Worm (Caenorhabditis elegans) whole organism, young adult: ENCODE measurements around the gene srw-19.

Source experiments
- B0019.2 ChIP-seq: fragments of 200-800 bp; sonication (Bioruptor generic); conservative IDR thresholded peaks from 2 replicates; pipeline ENCODE4 v1.3.6; 2022; ENCODE audit warnings: missing genetic modification reagents, missing genetic modification characterization, missing compliant biosample characterization
- B0035.1 ChIP-seq: sonication (generic microtip); optimal IDR thresholded peaks from 2 replicates; lab custom pipeline; 2016; ENCODE audit warnings: missing genetic modification characterization, mild to moderate bottlenecking, missing compliant biosample characterization, missing genotype, missing genetic modification reagents
- B0261.1 ChIP-seq: sonication (generic microtip); optimal IDR thresholded peaks from 2 replicates; lab custom pipeline; 2016; ENCODE audit warnings: mild to moderate bottlenecking, missing genetic modification characterization, moderate library complexity, missing compliant biosample characterization
- F23B12.7 ChIP-seq: sonication (generic microtip); optimal IDR thresholded peaks from 2 replicates; lab custom pipeline; 2017; ENCODE audit warnings: missing genetic modification characterization, mild to moderate bottlenecking, missing compliant biosample characterization, antibody characterized with exemption, moderate library complexity; ENCODE audit not compliant: insufficient read depth
- F33H1.4 ChIP-seq: fragments of 200-800 bp; sonication (Bioruptor generic); IDR thresholded peaks from 2 replicates; pipeline ENCODE4 v1.3.6; 2022; ENCODE audit warnings: missing genetic modification reagents, missing genetic modification characterization, missing compliant biosample characterization
- F37B4.10 ChIP-seq: fragments of 200-800 bp; sonication (Bioruptor generic); IDR thresholded peaks from 2 replicates; pipeline ENCODE4 v1.3.6; 2022; ENCODE audit warnings: missing genetic modification characterization, missing compliant biosample characterization
- F49E8.2 ChIP-seq: sonication (generic microtip); optimal IDR thresholded peaks from 3 replicates; lab custom pipeline; 2017; ENCODE audit warnings: missing genetic modification characterization, mild to moderate bottlenecking, missing compliant biosample characterization, antibody characterized with exemption, moderate library complexity; ENCODE audit not compliant: insufficient read depth
- Y53G8AR.9 ChIP-seq: fragments of 200-800 bp; sonication (Bioruptor generic); conservative IDR thresholded peaks from 2 replicates; pipeline ENCODE4 v1.3.6; 2022; ENCODE audit warnings: missing genetic modification reagents, missing genetic modification characterization, missing compliant biosample characterization
- Y79H2A.3 ChIP-seq: fragments of 200-800 bp; sonication (Bioruptor generic); conservative IDR thresholded peaks from 2 replicates; pipeline ENCODE4 v1.3.6; 2022; ENCODE audit warnings: missing genetic modification reagents, missing genetic modification characterization, missing compliant biosample characterization
- ZK185.1 ChIP-seq: sonication (generic microtip); optimal IDR thresholded peaks from 2 replicates; lab custom pipeline; 2016; ENCODE audit warnings: mild to moderate bottlenecking, missing genetic modification characterization, missing compliant biosample characterization; ENCODE audit not compliant: poor library complexity, severe bottlenecking
- ama-1 ChIP-seq, 3 experiments: fragments of 150-350 bp in 1 of 3; sonication (generic microtip) in 2 of 3; optimal IDR thresholded peaks; 2 replicates each; lab custom pipeline; 2014 to 2018; ENCODE audit warnings: missing biosample characterization in 2 of 3, missing genetic modification characterization in 2 of 3, missing genetic modification reagents in 2 of 3
- attf-6 ChIP-seq: fragments of 200-800 bp; sonication (Bioruptor generic); IDR thresholded peaks from 2 replicates; pipeline ENCODE4 v1.3.6; 2022; ENCODE audit warnings: missing genetic modification reagents, missing genetic modification characterization, missing compliant biosample characterization
- cebp-2 ChIP-seq: fragments of 200-800 bp; sonication (Bioruptor generic); IDR thresholded peaks from 2 replicates; pipeline ENCODE4 v1.3.6; 2022; ENCODE audit warnings: missing genetic modification characterization, missing compliant biosample characterization
- ceh-27 ChIP-seq: fragments of 200-800 bp; sonication (Bioruptor generic); optimal IDR thresholded peaks from 2 replicates; lab custom pipeline; 2018; ENCODE audit warnings: mild to moderate bottlenecking, missing genetic modification characterization, moderate library complexity, missing compliant biosample characterization
- die-1 ChIP-seq: sonication (generic microtip); optimal IDR thresholded peaks from 2 replicates; lab custom pipeline; 2016; ENCODE audit warnings: missing genotype, mild to moderate bottlenecking, missing genetic modification characterization, missing compliant biosample characterization
- dpl-1 ChIP-seq: fragments of 150-350 bp; optimal IDR thresholded peaks from 2 replicates; lab custom pipeline; 2014; ENCODE audit warnings: missing biosample characterization, missing genetic modification reagents, missing genetic modification characterization
- efl-1 ChIP-seq: fragments of 150-350 bp; optimal IDR thresholded peaks from 2 replicates; lab custom pipeline; 2014; ENCODE audit warnings: missing biosample characterization, missing genetic modification reagents, missing genetic modification characterization
- egl-44 ChIP-seq: fragments of 200-800 bp; sonication (Bioruptor generic); IDR thresholded peaks from 2 replicates; pipeline ENCODE4 v1.3.6; 2022; ENCODE audit warnings: missing genetic modification reagents, missing genetic modification characterization, missing compliant biosample characterization
- ekl-4 ChIP-seq: fragments of 200-800 bp; sonication (Bioruptor generic); IDR thresholded peaks from 2 replicates; pipeline ENCODE4 v1.3.6; 2022; ENCODE audit warnings: missing genetic modification reagents, missing genetic modification characterization, missing compliant biosample characterization
- hlh-12 ChIP-seq: sonication (generic microtip); optimal IDR thresholded peaks from 2 replicates; lab custom pipeline; 2016; ENCODE audit warnings: missing genetic modification characterization, missing compliant biosample characterization
- lag-1 ChIP-seq: fragments of 200-800 bp; sonication (Bioruptor generic); IDR thresholded peaks from 2 replicates; pipeline ENCODE4 v1.3.6; 2022; ENCODE audit warnings: missing genetic modification reagents, missing genetic modification characterization, missing compliant biosample characterization
- lsl-1 ChIP-seq: fragments of 200-800 bp; sonication (Bioruptor generic); optimal IDR thresholded peaks from 2 replicates; lab custom pipeline; 2018; ENCODE audit warnings: mild to moderate bottlenecking, missing genetic modification characterization, moderate library complexity, missing compliant biosample characterization
- lsy-27 ChIP-seq: sonication (generic microtip); optimal IDR thresholded peaks from 2 replicates; lab custom pipeline; 2017; ENCODE audit warnings: missing genetic modification characterization, mild to moderate bottlenecking, missing compliant biosample characterization, antibody characterized with exemption, missing genotype, borderline replicate concordance; ENCODE audit not compliant: insufficient read depth
- madf-8 ChIP-seq: fragments of 200-800 bp; sonication (Bioruptor generic); conservative IDR thresholded peaks from 2 replicates; pipeline ENCODE4 v1.3.6; 2022; ENCODE audit warnings: missing genetic modification reagents, missing genetic modification characterization, missing compliant biosample characterization
- nfya-1 ChIP-seq: sonication (generic microtip); optimal IDR thresholded peaks from 2 replicates; lab custom pipeline; 2017; ENCODE audit warnings: antibody characterized with exemption, missing compliant biosample characterization, missing genetic modification characterization, borderline replicate concordance; ENCODE audit not compliant: insufficient read depth
- nfya-2 ChIP-seq: fragments of 200-800 bp; sonication (Bioruptor generic); IDR thresholded peaks from 2 replicates; pipeline ENCODE4 v1.3.6; 2022; ENCODE audit warnings: missing genetic modification reagents, missing genetic modification characterization, missing compliant biosample characterization
- nhr-90 ChIP-seq: sonication (generic microtip); optimal IDR thresholded peaks from 2 replicates; lab custom pipeline; 2016; ENCODE audit warnings: missing genotype, mild to moderate bottlenecking, missing genetic modification characterization, missing compliant biosample characterization
- repo-1 ChIP-seq: sonication (generic microtip); optimal IDR thresholded peaks from 2 replicates; lab custom pipeline; 2017; ENCODE audit warnings: mild to moderate bottlenecking, missing genetic modification characterization, missing compliant biosample characterization
- snpc-1.1 ChIP-seq: sonication (generic microtip); optimal IDR thresholded peaks from 2 replicates; lab custom pipeline; 2017; ENCODE audit warnings: missing genetic modification characterization, mild to moderate bottlenecking, missing compliant biosample characterization, antibody characterized with exemption, moderate library complexity, missing genotype, missing genetic modification reagents; ENCODE audit not compliant: insufficient read depth
- snpc-1.3 ChIP-seq: sonication (generic microtip); optimal IDR thresholded peaks from 2 replicates; lab custom pipeline; 2017; ENCODE audit warnings: missing genetic modification characterization, mild to moderate bottlenecking, missing compliant biosample characterization, antibody characterized with exemption, moderate library complexity, missing genotype, missing genetic modification reagents; ENCODE audit not compliant: insufficient read depth
- snpc-4 ChIP-seq, 5 experiments: fragments of 150-350 bp in 1 of 5; sonication (generic microtip) in 4 of 5; optimal IDR thresholded peaks; 2 replicates each; lab custom pipeline; 2014 to 2018; ENCODE audit warnings: missing genetic modification characterization in 5 of 5, missing biosample characterization in 3 of 5, antibody characterized with exemption in 2 of 5, mild to moderate bottlenecking in 2 of 5, missing compliant biosample characterization in 2 of 5, missing genotype in 2 of 5, moderate library complexity in 2 of 5, missing genetic modification reagents in 1 of 5
- tbx-9 ChIP-seq: sonication (generic microtip); optimal IDR thresholded peaks from 2 replicates; lab custom pipeline; 2016; ENCODE audit warnings: borderline replicate concordance, missing genetic modification characterization, inconsistent platforms, missing compliant biosample characterization
- tlf-1 ChIP-seq: fragments of 200-800 bp; sonication (Bioruptor generic); optimal IDR thresholded peaks from 2 replicates; lab custom pipeline; 2018; ENCODE audit warnings: mild to moderate bottlenecking, missing genetic modification characterization, missing compliant biosample characterization
- xnd-1 ChIP-seq: sonication (generic microtip); optimal IDR thresholded peaks from 2 replicates; lab custom pipeline; 2016; ENCODE audit warnings: missing genotype, missing genetic modification reagents, missing genetic modification characterization, missing compliant biosample characterization
- zfh-2 ChIP-seq: fragments of 200-800 bp; sonication (Bioruptor generic); conservative IDR thresholded peaks from 2 replicates; pipeline ENCODE4 v1.3.6; 2022; ENCODE audit warnings: missing genetic modification reagents, missing genetic modification characterization, missing compliant biosample characterization
- ztf-18 ChIP-seq: sonication (generic microtip); optimal IDR thresholded peaks from 2 replicates; lab custom pipeline; 2016; ENCODE audit warnings: missing genotype, mild to moderate bottlenecking, missing genetic modification characterization, missing compliant biosample characterization
- ztf-26 ChIP-seq: sonication (generic microtip); optimal IDR thresholded peaks from 2 replicates; lab custom pipeline; 2017; ENCODE audit warnings: missing genetic modification characterization, missing compliant biosample characterization

The srw-19 gene

DNA sequence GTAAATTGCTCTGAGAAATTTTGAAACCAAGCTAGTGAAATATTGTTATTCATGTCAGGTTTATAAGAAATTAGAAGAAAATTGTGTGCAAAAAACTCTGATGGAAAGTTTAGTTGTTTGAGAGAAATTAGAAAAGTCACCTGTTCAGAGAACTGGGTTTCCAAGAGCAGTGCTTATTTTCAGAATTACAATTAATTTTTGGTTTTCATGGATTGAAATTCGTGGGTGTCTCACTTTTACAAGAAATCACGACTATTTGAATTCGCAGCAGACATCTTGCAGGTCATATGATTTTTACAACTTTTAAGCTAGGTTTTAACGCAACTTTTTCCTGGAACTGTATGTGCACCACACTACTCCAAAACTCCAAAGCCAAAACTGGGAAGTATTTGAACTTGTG, 27.8 kb upstream of the srw-19 start, which contains the start of gene srz-10:
srz-10 (minus strand) TSS at position 88 of the 400 bp plus-strand sequence.
- TF ChIP-seq egl-44: no peak
- no peak for TF ChIP-seq B0019.2
- no peak for TF ChIP-seq F33H1.4
- TF ChIP-seq efl-1 (GFP tag; lab: Kevin White, UChicago): no peak
- TF ChIP-seq ceh-27: no peak
- no peak for TF ChIP-seq lsl-1
- TF ChIP-seq lsy-27 (tag; lab: Kevin White, UChicago): no peak
- no peak for TF ChIP-seq cebp-2
- no peak for TF ChIP-seq die-1 (tag; lab: Kevin White, UChicago)
- TF ChIP-seq ztf-18 (tag; lab: Kevin White, UChicago): no peak
- no peak for TF ChIP-seq snpc-1.1 (tag; lab: Kevin White, UChicago)
- TF ChIP-seq nfya-1: no peak
- TF ChIP-seq B0035.1: no peak

DNA sequence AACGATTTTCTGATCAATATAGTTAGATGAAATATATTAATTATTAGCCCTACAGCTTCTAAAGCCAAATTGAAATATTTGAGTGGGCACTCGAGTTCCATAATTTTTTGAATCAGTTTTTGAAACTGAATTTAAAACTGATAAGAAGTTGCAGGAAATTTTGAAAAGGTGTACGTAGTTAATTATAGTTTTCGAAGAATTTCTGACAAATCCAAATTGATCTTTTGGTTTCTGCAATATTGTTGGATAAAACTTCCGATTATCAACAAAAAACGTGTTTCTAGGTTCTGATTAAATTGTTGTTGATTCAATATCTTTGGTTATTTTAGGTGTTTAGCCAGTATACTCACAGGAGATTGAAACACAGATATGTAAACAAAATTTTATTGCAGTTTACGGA, 25.6 kb upstream of the srw-19 start, which contains the start of gene T26H8.4:
T26H8.4 (minus strand) TSS at position 101 of the 400 bp plus-strand sequence.
- TF ChIP-seq nfya-1 (no peak), ekl-4 (GFP tag; lab: Robert Waterston, UW) (no peak), B0261.1 (tag; lab: Kevin White, UChicago) (no peak), B0019.2 (no peak), ztf-26 (tag; lab: Kevin White, UChicago) (no peak), ZK185.1 (tag; lab: Kevin White, UChicago) (no peak), tbx-9 (tag; lab: Kevin White, UChicago) (no peak), nfya-2 (GFP tag; lab: Robert Waterston, UW) (no peak), madf-8 (GFP tag; lab: Robert Waterston, UW) (no peak), lsl-1 (no peak), F37B4.10 (GFP tag; lab: Robert Waterston, UW) (no peak), attf-6 (GFP tag; lab: Robert Waterston, UW) (no peak), egl-44 (no peak), tlf-1 (no peak), nhr-90 (tag; lab: Kevin White, UChicago) (no peak), F49E8.2 (tag; lab: Kevin White, UChicago) (no peak), Y79H2A.3 (GFP tag; lab: Robert Waterston, UW) (no peak), ama-1 (optimal IDR thresholded peaks at IDR 0.05; lab: Kevin White, UChicago) (no peak), ama-1 (GFP tag; optimal IDR thresholded peaks at IDR 0.05; lab: Kevin White, UChicago) (no peak), lag-1 (GFP tag; lab: Robert Waterston, UW) (no peak)

DNA sequence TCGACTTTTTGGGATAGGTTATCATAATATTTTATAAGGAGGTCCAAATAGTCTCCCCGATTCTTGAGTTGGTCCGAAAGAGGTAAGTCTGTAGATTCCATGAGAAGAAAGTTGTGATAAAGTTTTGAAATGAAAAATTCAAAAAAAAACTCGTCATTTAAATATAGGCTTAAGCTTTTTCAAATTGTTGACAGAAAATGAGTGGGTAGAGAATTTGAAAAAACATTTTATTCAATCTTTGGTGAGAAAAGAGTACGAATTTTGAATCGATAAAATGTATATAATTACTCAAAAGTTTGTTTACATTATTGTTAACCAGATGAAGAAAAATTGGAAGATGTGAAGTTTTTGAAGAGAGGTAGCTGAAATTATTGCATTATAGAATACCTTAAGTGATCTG, 24.3 kb upstream of the srw-19 start, which contains the start of gene T26H8.5:
T26H8.5 (minus strand) TSS at position 101 of the 400 bp plus-strand sequence.
- TF ChIP-seq xnd-1 (no peak), snpc-4 (GFP tag; optimal IDR thresholded peaks at IDR 0.05; lab: Kevin White, UChicago) (no peak), snpc-4 (tag; optimal IDR thresholded peaks at IDR 0.05; lab: Kevin White, UChicago) (no peak), dpl-1 (GFP tag; lab: Kevin White, UChicago) (no peak), zfh-2 (GFP tag; lab: Robert Waterston, UW) (no peak), lsy-27 (tag; lab: Kevin White, UChicago) (no peak), hlh-12 (no peak), Y53G8AR.9 (GFP tag; lab: Robert Waterston, UW) (no peak), ztf-18 (tag; lab: Kevin White, UChicago) (no peak), F33H1.4 (no peak), F23B12.7 (tag; lab: Kevin White, UChicago) (no peak), snpc-1.3 (tag; lab: Kevin White, UChicago) (no peak), ekl-4 (GFP tag; lab: Robert Waterston, UW) (no peak), repo-1 (tag; lab: Kevin White, UChicago) (no peak)
